Worm (Caenorhabditis elegans): Measurements from ENCODE around the gene Y49E10.29.
A peak's percentile ranks its signal among the peaks of the same experiment; 100 is the strongest.

Y49E10.29 gene

DNA sequence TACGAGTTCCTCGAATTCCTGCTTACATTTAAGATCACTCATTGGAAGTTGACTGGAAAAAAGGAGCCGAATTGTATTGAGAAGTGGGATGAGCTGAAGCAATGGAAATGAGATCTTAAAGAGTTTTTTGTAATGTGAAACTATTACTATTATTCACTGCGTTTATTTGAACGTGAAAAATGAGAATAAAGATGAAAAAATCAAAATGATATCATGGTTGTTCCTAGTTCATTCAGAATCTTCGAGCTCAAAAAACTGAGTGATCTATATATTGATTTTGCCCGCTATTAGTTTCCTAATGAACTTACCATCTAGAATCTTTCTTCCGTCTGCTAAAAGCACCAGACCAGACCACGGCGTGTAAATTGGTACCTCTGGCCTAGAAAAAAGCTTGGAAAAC lies 31.9 kb upstream of the Y49E10.29 start:
- no peak for TF ChIP-seq mml-1 (tag; optimal IDR thresholded peaks at IDR 0.05)
- TF ChIP-seq ztf-4 (tag; optimal IDR thresholded peaks at IDR 0.05), result no peak
- TF ChIP-seq elt-2 (tag; optimal IDR thresholded peaks at IDR 0.05), result no peak
- TF ChIP-seq ceh-9 (tag; optimal IDR thresholded peaks at IDR 0.05), result no peak
- TF ChIP-seq ceh-16 (tag; optimal IDR thresholded peaks at IDR 0.05), result no peak
- TF ChIP-seq nhr-43 (tag; optimal IDR thresholded peaks at IDR 0.05; ENCODE audit: poor library complexity, severe bottlenecking), result no peak
- no peak for TF ChIP-seq ZK546.5 (tag; optimal IDR thresholded peaks at IDR 0.05)
- no peak for TF ChIP-seq R02D3.7 (tag; optimal IDR thresholded peaks at IDR 0.05)
- no peak for TF ChIP-seq snpc-4 (tag; optimal IDR thresholded peaks at IDR 0.05)
- TF ChIP-seq skn-1 (tag; optimal IDR thresholded peaks at IDR 0.05), result no peak
- TF ChIP-seq fkh-2 (tag; optimal IDR thresholded peaks at IDR 0.05), result no peak
- no peak for TF ChIP-seq nhr-237 (tag; optimal IDR thresholded peaks at IDR 0.05)
- TF ChIP-seq sea-2 (GFP tag; optimal IDR thresholded peaks at IDR 0.05), result no peak
- no peak for TF ChIP-seq nhr-77 (tag; optimal IDR thresholded peaks at IDR 0.05)
- TF ChIP-seq ceh-28 (tag; optimal IDR thresholded peaks at IDR 0.05), result no peak
- TF ChIP-seq lin-15B (tag; optimal IDR thresholded peaks at IDR 0.05), result no peak
- TF ChIP-seq nfya-1 (tag; optimal IDR thresholded peaks at IDR 0.05; ENCODE audit: insufficient read depth), result no peak
- TF ChIP-seq ceh-82 (tag; optimal IDR thresholded peaks at IDR 0.05), result no peak

DNA sequence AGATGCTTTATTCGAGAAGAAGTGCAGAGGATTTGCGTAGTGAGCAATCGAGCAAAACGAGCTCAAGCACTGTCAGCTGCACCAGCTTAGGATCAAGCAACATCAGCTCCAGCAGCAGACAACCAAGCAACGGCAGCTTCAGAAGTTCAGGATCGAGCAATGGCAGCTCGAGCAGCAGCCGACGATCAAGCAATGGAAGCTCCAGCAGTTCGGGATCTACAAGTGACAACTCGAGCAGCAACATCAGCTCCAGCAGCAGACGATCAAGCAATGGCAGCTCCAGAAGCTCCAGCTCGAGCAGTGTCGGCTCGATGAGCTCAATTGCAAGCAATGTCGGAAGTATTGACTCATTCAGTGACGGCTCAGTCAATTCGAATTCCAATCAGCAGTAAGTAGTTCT lies 29.9 kb upstream of the Y49E10.29 start:
- TF ChIP-seq nhr-12 (tag; optimal IDR thresholded peaks at IDR 0.05) (no peak), nhr-43 (tag; optimal IDR thresholded peaks at IDR 0.05; ENCODE audit: poor library complexity, severe bottlenecking) (no peak), hmg-11 (tag; optimal IDR thresholded peaks at IDR 0.05) (no peak), R02D3.7 (tag; optimal IDR thresholded peaks at IDR 0.05) (no peak), nhr-76 (tag; optimal IDR thresholded peaks at IDR 0.05) (no peak), jun-1 (tag; optimal IDR thresholded peaks at IDR 0.05) (no peak), elt-1 (tag; optimal IDR thresholded peaks at IDR 0.05) (no peak), ceh-82 (tag; optimal IDR thresholded peaks at IDR 0.05) (no peak), zag-1 (tag; optimal IDR thresholded peaks at IDR 0.05) (no peak), nhr-67 (tag; optimal IDR thresholded peaks at IDR 0.05) (no peak)

DNA sequence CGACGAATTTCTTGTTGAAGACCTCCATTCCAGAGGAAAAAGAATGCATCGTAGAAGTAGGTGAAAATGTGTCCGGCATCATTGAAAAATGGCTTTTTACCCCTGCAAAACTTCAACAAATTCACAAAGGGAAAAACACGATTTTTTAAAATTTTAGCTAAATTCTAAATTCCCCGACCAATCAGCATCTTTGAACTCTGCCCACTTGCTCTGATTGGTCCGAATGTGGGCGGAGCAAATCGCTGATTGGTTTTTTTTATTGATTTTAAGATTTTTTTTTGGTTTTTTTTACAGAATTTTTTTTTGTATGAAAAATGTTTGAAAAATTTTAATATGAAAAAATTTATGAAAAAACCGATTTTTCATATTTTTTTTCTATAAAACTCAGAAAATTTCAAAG lies 25.1 kb upstream of the Y49E10.29 start:
- TF ChIP-seq nfya-1 (tag; optimal IDR thresholded peaks at IDR 0.05; ENCODE audit: insufficient read depth) (peak; percentile 80), nhr-67 (tag; optimal IDR thresholded peaks at IDR 0.05) (no peak)

DNA sequence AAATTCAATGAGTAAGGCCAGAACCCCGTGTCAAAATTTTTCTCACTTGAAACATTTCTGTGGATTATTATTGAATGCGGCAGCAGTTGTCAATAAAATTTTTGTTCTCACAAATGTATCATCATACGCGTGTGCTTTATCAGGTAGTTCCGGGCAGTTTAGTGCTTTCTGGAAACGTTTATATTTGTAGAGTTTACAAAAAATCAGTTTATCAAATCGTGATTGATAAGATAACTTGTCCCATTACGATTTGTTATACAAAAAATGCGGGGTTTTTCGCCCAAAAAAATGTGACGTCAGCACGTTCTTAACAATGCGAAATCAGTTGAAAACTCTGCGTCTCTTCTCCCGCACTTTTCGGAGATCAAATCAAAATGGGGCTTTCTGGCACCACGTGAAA lies 23.7 kb upstream of the Y49E10.29 start:
- TF ChIP-seq daf-12 (tag; optimal IDR thresholded peaks at IDR 0.05), result no peak
- TF ChIP-seq nhr-43 (tag; optimal IDR thresholded peaks at IDR 0.05; ENCODE audit: poor library complexity, severe bottlenecking), result no peak
- TF ChIP-seq elt-2 (tag; optimal IDR thresholded peaks at IDR 0.05), result peak; percentile 92

DNA sequence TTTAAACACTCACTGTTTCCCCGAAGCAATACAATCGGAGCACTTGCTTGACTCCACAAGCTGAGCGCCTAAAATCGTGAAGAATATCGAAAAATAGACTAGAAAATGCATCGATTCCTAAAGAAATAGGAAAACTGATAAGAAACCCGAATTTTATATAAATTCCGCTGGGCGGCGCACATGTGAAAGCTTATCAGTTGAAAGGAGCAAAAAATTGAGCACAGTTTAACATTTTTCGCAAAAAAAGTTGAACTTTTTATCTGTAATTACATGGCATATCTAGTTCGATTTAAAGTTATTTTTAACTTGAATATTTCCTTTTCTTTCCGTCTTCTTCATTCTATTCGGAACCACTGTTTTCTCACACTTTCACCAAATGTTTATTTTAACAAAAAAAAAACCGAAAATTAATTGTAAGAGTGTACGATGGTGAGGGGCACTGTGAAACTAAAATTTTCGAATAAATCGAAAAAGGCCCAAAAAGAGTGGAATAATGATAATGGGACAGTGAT lies 22.9 kb upstream of the Y49E10.29 start, which contains the start of gene Y49E10.18:
TSS of gene Y49E10.18 (minus strand) at position 116 of the 512 bp plus-strand sequence.
- TF ChIP-seq jun-1 (tag; optimal IDR thresholded peaks at IDR 0.05) (peak; percentile 7), ceh-82 (tag; optimal IDR thresholded peaks at IDR 0.05) (no peak), ceh-28 (tag; optimal IDR thresholded peaks at IDR 0.05) (no peak), sea-2 (GFP tag; optimal IDR thresholded peaks at IDR 0.05) (no peak), unc-62 (GFP tag; optimal IDR thresholded peaks at IDR 0.05) (no peak), unc-39 (tag; optimal IDR thresholded peaks at IDR 0.05) (no peak), elt-2 (tag; optimal IDR thresholded peaks at IDR 0.05) (peak; percentile 91), pqm-1 (tag; optimal IDR thresholded peaks at IDR 0.05) (peak; percentile 85), skn-1 (tag; optimal IDR thresholded peaks at IDR 0.05) (no peak), nfya-1 (tag; optimal IDR thresholded peaks at IDR 0.05; ENCODE audit: insufficient read depth) (no peak), nhr-23 (tag; optimal IDR thresholded peaks at IDR 0.05) (no peak), ceh-16 (tag; optimal IDR thresholded peaks at IDR 0.05) (no peak), lin-15B (tag; optimal IDR thresholded peaks at IDR 0.05) (no peak)

DNA sequence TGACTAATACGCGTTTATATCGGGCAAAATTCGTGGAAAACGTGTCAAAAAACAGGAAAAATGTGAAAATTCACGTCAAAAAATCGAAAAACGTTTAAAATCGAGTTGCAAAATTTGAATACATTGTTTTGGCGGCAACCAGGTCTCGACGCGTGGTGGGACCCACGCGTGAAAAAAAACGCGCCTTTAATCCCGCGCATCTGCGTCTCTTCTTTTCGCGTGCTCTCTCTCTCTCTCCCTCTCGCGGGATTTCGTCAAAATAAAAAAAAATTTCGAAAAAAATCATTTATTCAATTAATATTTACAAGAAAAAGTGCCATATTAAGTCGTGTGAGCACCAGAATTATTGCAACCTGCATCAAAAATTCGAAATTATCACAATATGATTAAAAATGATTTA lies 15.7 kb upstream of the Y49E10.29 start, which contains the start of gene ani-1:
TSS of gene ani-1 (minus strand) at position 61 of the 400 bp plus-strand sequence.
- TF ChIP-seq fkh-10 (GFP tag; optimal IDR thresholded peaks at IDR 0.05) (peak; percentile 34), hmg-11 (tag; optimal IDR thresholded peaks at IDR 0.05) (peak; percentile 67), nhr-23 (tag; optimal IDR thresholded peaks at IDR 0.05) (peak; percentile 70), snpc-4 (tag; optimal IDR thresholded peaks at IDR 0.05) (no peak), ama-1 (optimal IDR thresholded peaks at IDR 0.05) (peak; percentile 90), lin-39 (tag; optimal IDR thresholded peaks at IDR 0.05) (peak; percentile 29), nhr-43 (tag; optimal IDR thresholded peaks at IDR 0.05; ENCODE audit: poor library complexity, severe bottlenecking) (peak; percentile 31), nhr-28 (tag; optimal IDR thresholded peaks at IDR 0.05) (no peak), ztf-11 (tag; optimal IDR thresholded peaks at IDR 0.05) (no peak), nhr-25 (tag; optimal IDR thresholded peaks at IDR 0.05) (peak; percentile 47), nfya-1 (tag; optimal IDR thresholded peaks at IDR 0.05; ENCODE audit: insufficient read depth) (peak; percentile 83), lin-15B (tag; optimal IDR thresholded peaks at IDR 0.05) (peak; percentile 81), R02D3.7 (tag; optimal IDR thresholded peaks at IDR 0.05) (peak; percentile 10), pha-4 (tag; optimal IDR thresholded peaks at IDR 0.05) (peak; percentile 57), ZK546.5 (tag; optimal IDR thresholded peaks at IDR 0.05) (no peak), pqm-1 (tag; optimal IDR thresholded peaks at IDR 0.05) (no peak), skn-1 (tag; optimal IDR thresholded peaks at IDR 0.05) (peak; percentile 38), unc-39 (tag; optimal IDR thresholded peaks at IDR 0.05) (no peak), tbx-2 (tag; optimal IDR thresholded peaks at IDR 0.05) (no peak), ceh-28 (tag; optimal IDR thresholded peaks at IDR 0.05) (no peak)

All from whole organism, L3 larva.